Fruit fly (Drosophila melanogaster) whole organism, adult: ENCODE results near the gene CG31659.

Experiments used
- CG11617 ChIP-seq: fragments of 200-800 bp; sonication (Bioruptor generic); optimal IDR thresholded peaks from 2 replicates; lab custom pipeline; 2017; ENCODE audit warnings: mild to moderate bottlenecking, missing biosample characterization, missing genetic modification reagents, missing genetic modification characterization
- CG12768 ChIP-seq: fragments of 200-800 bp; sonication (Bioruptor generic); optimal IDR thresholded peaks from 2 replicates; lab custom pipeline; 2017; ENCODE audit warnings: missing biosample characterization, missing genetic modification characterization, mild to moderate bottlenecking, moderate library complexity, missing genetic modification reagents
- CG14711 ChIP-seq: fragments of 200-800 bp; sonication (Bioruptor generic); optimal IDR thresholded peaks from 2 replicates; lab custom pipeline; 2018; ENCODE audit warnings: missing biosample characterization, mild to moderate bottlenecking, missing genetic modification characterization, moderate library complexity
- CG1620 ChIP-seq: fragments of 200-800 bp; sonication (Bioruptor generic); optimal IDR thresholded peaks from 2 replicates; lab custom pipeline; 2016; ENCODE audit warnings: missing biosample characterization, missing genetic modification characterization
- CG33017 ChIP-seq: fragments of 200-800 bp; sonication (Bioruptor generic); optimal IDR thresholded peaks from 2 replicates; lab custom pipeline; 2018; ENCODE audit warnings: missing biosample characterization, mild to moderate bottlenecking, missing genetic modification characterization, moderate library complexity
- CG5204 ChIP-seq: fragments of 200-800 bp; sonication (Bioruptor generic); optimal IDR thresholded peaks from 2 replicates; lab custom pipeline; 2016; ENCODE audit warnings: missing biosample characterization, missing genetic modification characterization
- CG7101 ChIP-seq: fragments of 200-800 bp; sonication (Bioruptor generic); optimal IDR thresholded peaks from 2 replicates; lab custom pipeline; 2018; ENCODE audit warnings: missing biosample characterization, mild to moderate bottlenecking, missing genetic modification characterization, moderate library complexity
- Clk ChIP-seq: fragments of 200-800 bp; sonication (Bioruptor generic); optimal IDR thresholded peaks from 2 replicates; lab custom pipeline; 2017; ENCODE audit warnings: missing biosample characterization, missing genetic modification characterization
- Crg-1 ChIP-seq: fragments of 200-800 bp; sonication (Bioruptor generic); optimal IDR thresholded peaks from 2 replicates; lab custom pipeline; 2016; ENCODE audit warnings: missing biosample characterization, missing genetic modification characterization
- Hr96 ChIP-seq: fragments of 200-800 bp; sonication (Bioruptor generic); optimal IDR thresholded peaks from 2 replicates; lab custom pipeline; 2016; ENCODE audit warnings: missing biosample characterization, missing genetic modification characterization
- Mnt ChIP-seq: fragments of 200-800 bp; sonication (Bioruptor generic); optimal IDR thresholded peaks from 2 replicates; lab custom pipeline; 2016; ENCODE audit warnings: missing biosample characterization, mild to moderate bottlenecking, missing genetic modification characterization
- bab1 ChIP-seq: fragments of 200-800 bp; sonication (Bioruptor generic); optimal IDR thresholded peaks from 3 replicates; lab custom pipeline; 2019; ENCODE audit warnings: missing biosample characterization, mild to moderate bottlenecking, missing genetic modification characterization, moderate library complexity
- cic ChIP-seq: fragments of 200-800 bp; sonication (Bioruptor generic); optimal IDR thresholded peaks from 2 replicates; lab custom pipeline; 2017; ENCODE audit warnings: missing biosample characterization, mild to moderate bottlenecking, missing genetic modification characterization, moderate library complexity
- cnc ChIP-seq, 2 experiments: fragments of >200 bp; optimal IDR thresholded peaks; 2 replicates each; lab custom pipeline; 2017
- kay ChIP-seq: fragments of 200-800 bp; sonication (Bioruptor generic); peaks from one replicate; lab custom pipeline; 2016; ENCODE audit warnings: missing biosample characterization, missing genetic modification characterization, borderline replicate concordance
- ovo ChIP-seq: fragments of 200-800 bp; sonication (Bioruptor generic); optimal IDR thresholded peaks from 2 replicates; lab custom pipeline; 2016; ENCODE audit warnings: missing biosample characterization, missing genetic modification characterization
- pad ChIP-seq: fragments of 200-800 bp; sonication (Bioruptor generic); optimal IDR thresholded peaks from 3 replicates; lab custom pipeline; 2017; ENCODE audit warnings: missing biosample characterization, missing genetic modification characterization, mild to moderate bottlenecking, moderate library complexity, missing genetic modification reagents
- tj ChIP-seq: fragments of 200-800 bp; sonication (Bioruptor generic); optimal IDR thresholded peaks from 3 replicates; lab custom pipeline; 2017; ENCODE audit warnings: missing biosample characterization, mild to moderate bottlenecking, missing genetic modification characterization, moderate library complexity
- toe ChIP-seq: fragments of 200-800 bp; sonication (Bioruptor generic); optimal IDR thresholded peaks from 2 replicates; lab custom pipeline; 2016; ENCODE audit warnings: missing biosample characterization, missing genetic modification characterization

Gene CG31659

dm6 chr2L:1359690-1360089 lies at the start of gene CG31659:
Gene CG31659 (minus strand): TSS chr2L:1359790.
- TF ChIP-seq CG7101 (tag; lab: Kevin White, UChicago) (no peak), CG33017 (tag; lab: Kevin White, UChicago) (no peak), CG5204 (GFP tag; lab: Kevin White, UChicago) (no peak), kay (GFP tag; lab: Kevin White, UChicago) (no peak), Mnt (GFP tag; lab: Kevin White, UChicago) (no peak), Hr96 (no peak), Clk (GFP tag; lab: Kevin White, UChicago) (no peak), CG12768 (GFP tag; lab: Kevin White, UChicago) (no peak), bab1 (GFP tag; lab: Kevin White, UChicago) (no peak), ovo (GFP tag; lab: Kevin White, UChicago) (no peak), tj (GFP tag; lab: Kevin White, UChicago) (no peak), CG14711 (no peak)

- TF ChIP-seq CG7101 (tag; lab: Kevin White, UChicago) (no peak), Clk (GFP tag; lab: Kevin White, UChicago) (no peak), Crg-1 (GFP tag; lab: Kevin White, UChicago) (no peak), ovo (GFP tag; lab: Kevin White, UChicago) (no peak), Hr96 (no peak), CG12768 (GFP tag; lab: Kevin White, UChicago) (no peak), CG14711 (no peak), cic (no peak)
Measured at dm6 chr2L:1405573-1405972, 46.0 kb upstream of the CG31659 start.

dm6 chr2L:1404896-1405453 lies 45.4 kb upstream of the CG31659 start:
- TF ChIP-seq CG11617 (GFP tag; lab: Kevin White, UChicago) (no peak), kay (GFP tag; lab: Kevin White, UChicago) (no peak)

dm6 chr2L:1402728-1403127 lies 43.1 kb upstream of the CG31659 start:
- TF ChIP-seq Mnt (GFP tag; lab: Kevin White, UChicago) = no peak
- TF ChIP-seq Hr96 = no peak

dm6 chr2L:1399434-1399833 lies 39.8 kb upstream of the CG31659 start:
- no peak for TF ChIP-seq CG33017 (tag; lab: Kevin White, UChicago)
- no peak for TF ChIP-seq ovo (GFP tag; lab: Kevin White, UChicago)
- no peak for TF ChIP-seq Clk (GFP tag; lab: Kevin White, UChicago)
- TF ChIP-seq CG12768 (GFP tag; lab: Kevin White, UChicago) = no peak
- TF ChIP-seq CG14711 = no peak
- TF ChIP-seq cnc (optimal IDR thresholded peaks at IDR 0.05; lab: Kevin White, UChicago) = no peak
- TF ChIP-seq tj (GFP tag; lab: Kevin White, UChicago) = no peak
- TF ChIP-seq CG5204 (GFP tag; lab: Kevin White, UChicago) = no peak
- TF ChIP-seq toe (GFP tag; lab: Kevin White, UChicago) = no peak
- no peak for TF ChIP-seq pad (GFP tag; lab: Kevin White, UChicago)
- no peak for TF ChIP-seq Hr96
- TF ChIP-seq cic = no peak
- no peak for TF ChIP-seq CG7101 (tag; lab: Kevin White, UChicago)

dm6 chr2L:1393611-1394010 lies 34.0 kb upstream of the CG31659 start:
- TF ChIP-seq cic = no peak
- no peak for TF ChIP-seq bab1 (GFP tag; lab: Kevin White, UChicago)
- TF ChIP-seq CG11617 (GFP tag; lab: Kevin White, UChicago) = no peak
- TF ChIP-seq Mnt (GFP tag; lab: Kevin White, UChicago) = no peak
- no peak for TF ChIP-seq Crg-1 (GFP tag; lab: Kevin White, UChicago)
- no peak for TF ChIP-seq CG7101 (tag; lab: Kevin White, UChicago)
- TF ChIP-seq Hr96 = no peak
- no peak for TF ChIP-seq Clk (GFP tag; lab: Kevin White, UChicago)
- TF ChIP-seq CG33017 (tag; lab: Kevin White, UChicago) = no peak
- TF ChIP-seq cnc (optimal IDR thresholded peaks at IDR 0.05; lab: Kevin White, UChicago) = no peak

- TF ChIP-seq bab1 (GFP tag; lab: Kevin White, UChicago) (no peak), tj (GFP tag; lab: Kevin White, UChicago) (no peak), CG5204 (GFP tag; lab: Kevin White, UChicago) (no peak), CG11617 (GFP tag; lab: Kevin White, UChicago) (no peak), Clk (GFP tag; lab: Kevin White, UChicago) (no peak), CG1620 (GFP tag; lab: Kevin White, UChicago) (no peak), Mnt (GFP tag; lab: Kevin White, UChicago) (no peak), toe (GFP tag; lab: Kevin White, UChicago) (no peak), cic (no peak), cnc (optimal IDR thresholded peaks at IDR 0.05; lab: Kevin White, UChicago) (no peak), CG12768 (GFP tag; lab: Kevin White, UChicago) (no peak), pad (GFP tag; lab: Kevin White, UChicago) (no peak), CG33017 (tag; lab: Kevin White, UChicago) (no peak), Hr96 (no peak), CG14711 (no peak), Crg-1 (GFP tag; lab: Kevin White, UChicago) (no peak), kay (GFP tag; lab: Kevin White, UChicago) (no peak), CG7101 (tag; lab: Kevin White, UChicago) (no peak)
Measured at dm6 chr2L:1390271-1390670, 30.7 kb upstream of the CG31659 start.
